Worm (Caenorhabditis elegans): ENCODE measurements around the gene C54D10.4.

DNA sequence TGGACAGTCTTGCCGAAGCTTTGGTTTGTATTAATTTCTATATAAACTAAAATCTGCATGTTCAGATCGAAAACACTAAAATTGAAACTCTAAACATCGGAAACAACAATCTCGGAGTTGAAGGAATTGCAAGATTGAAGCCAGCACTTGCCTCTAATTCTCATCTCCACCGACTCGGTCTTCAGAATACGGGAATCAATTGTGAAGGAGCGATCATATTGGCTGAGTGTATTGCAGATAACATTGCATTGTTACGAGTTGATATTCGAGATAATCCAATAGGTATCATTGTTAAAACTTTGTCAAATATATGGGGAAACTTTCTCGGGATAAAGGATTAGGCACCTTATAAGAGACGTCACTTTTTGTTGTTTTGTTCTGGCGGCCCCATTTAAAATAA lies 49.6 kb upstream of the C54D10.4 start:
- TF ChIP-seq nhr-237 (tag; optimal IDR thresholded peaks at IDR 0.05) (no peak), aly-2 (tag; optimal IDR thresholded peaks at IDR 0.05) (no peak), nhr-77 (tag; optimal IDR thresholded peaks at IDR 0.05) (no peak), ceh-82 (tag; optimal IDR thresholded peaks at IDR 0.05) (no peak), unc-62 (GFP tag; optimal IDR thresholded peaks at IDR 0.05) (no peak)

Measured in whole organism, L3 larva.